Worm (Caenorhabditis elegans) whole organism, young adult: ENCODE results near the gene F56F11.2.

Experiments
- B0019.2 ChIP-seq: fragments of 200-800 bp; sonication (Bioruptor generic); conservative IDR thresholded peaks from 2 replicates; pipeline ENCODE4 v1.3.6; 2022; ENCODE audit warnings: missing genetic modification reagents, missing genetic modification characterization, missing compliant biosample characterization
- C06A6.2 ChIP-seq: fragments of 200-800 bp; sonication (Bioruptor generic); conservative IDR thresholded peaks from 2 replicates; pipeline ENCODE4 v1.3.6; 2022; ENCODE audit warnings: missing genetic modification characterization, missing compliant biosample characterization
- D2030.7 ChIP-seq: fragments of 200-800 bp; sonication (Bioruptor generic); IDR thresholded peaks from 2 replicates; pipeline ENCODE4 v1.3.6; 2022; ENCODE audit warnings: missing genetic modification reagents, missing genetic modification characterization, missing compliant biosample characterization
- F10E7.11 ChIP-seq: sonication (generic microtip); optimal IDR thresholded peaks from 2 replicates; lab custom pipeline; 2017; ENCODE audit warnings: mild to moderate bottlenecking, missing genetic modification characterization, moderate library complexity, missing compliant biosample characterization
- T07F8.4 ChIP-seq: sonication (generic microtip); optimal IDR thresholded peaks from 2 replicates; lab custom pipeline; 2016; ENCODE audit warnings: mild to moderate bottlenecking, missing genetic modification characterization, moderate library complexity, missing compliant biosample characterization
- Y79H2A.3 ChIP-seq: fragments of 200-800 bp; sonication (Bioruptor generic); conservative IDR thresholded peaks from 2 replicates; pipeline ENCODE4 v1.3.6; 2022; ENCODE audit warnings: missing genetic modification reagents, missing genetic modification characterization, missing compliant biosample characterization
- ZK185.1 ChIP-seq: sonication (generic microtip); optimal IDR thresholded peaks from 2 replicates; lab custom pipeline; 2016; ENCODE audit warnings: mild to moderate bottlenecking, missing genetic modification characterization, missing compliant biosample characterization; ENCODE audit not compliant: poor library complexity, severe bottlenecking
- akir-1 ChIP-seq: fragments of 200-800 bp; sonication (Bioruptor generic); optimal IDR thresholded peaks from 2 replicates; lab custom pipeline; 2018; ENCODE audit warnings: mild to moderate bottlenecking, missing genetic modification characterization, moderate library complexity, missing compliant biosample characterization
- athp-1 ChIP-seq: sonication (generic microtip); optimal IDR thresholded peaks from 2 replicates; lab custom pipeline; 2017; ENCODE audit warnings: mild to moderate bottlenecking, missing genetic modification characterization, missing compliant biosample characterization
- attf-3 ChIP-seq: fragments of 200-800 bp; sonication (Bioruptor generic); conservative IDR thresholded peaks from 2 replicates; pipeline ENCODE4 v1.3.6; 2022; ENCODE audit warnings: missing genetic modification reagents, missing genetic modification characterization, missing compliant biosample characterization
- attf-6 ChIP-seq: fragments of 200-800 bp; sonication (Bioruptor generic); IDR thresholded peaks from 2 replicates; pipeline ENCODE4 v1.3.6; 2022; ENCODE audit warnings: missing genetic modification reagents, missing genetic modification characterization, missing compliant biosample characterization
- bed-2 ChIP-seq: fragments of 200-800 bp; sonication (Bioruptor generic); IDR thresholded peaks from 2 replicates; pipeline ENCODE4 v1.3.6; 2022; ENCODE audit warnings: missing genetic modification reagents, missing genetic modification characterization, missing compliant biosample characterization
- ccch-3 ChIP-seq: fragments of 200-800 bp; sonication (Bioruptor generic); optimal IDR thresholded peaks from 2 replicates; lab custom pipeline; 2018; ENCODE audit warnings: mild to moderate bottlenecking, missing genetic modification characterization, missing compliant biosample characterization
- ceh-27 ChIP-seq: fragments of 200-800 bp; sonication (Bioruptor generic); optimal IDR thresholded peaks from 2 replicates; lab custom pipeline; 2018; ENCODE audit warnings: mild to moderate bottlenecking, missing genetic modification characterization, moderate library complexity, missing compliant biosample characterization
- chd-7 ChIP-seq: sonication (generic microtip); optimal IDR thresholded peaks from 2 replicates; lab custom pipeline; 2016; ENCODE audit warnings: mild to moderate bottlenecking, missing genetic modification characterization, moderate library complexity, missing compliant biosample characterization
- efl-1 ChIP-seq: fragments of 150-350 bp; optimal IDR thresholded peaks from 2 replicates; lab custom pipeline; 2014; ENCODE audit warnings: missing biosample characterization, missing genetic modification reagents, missing genetic modification characterization
- hrde-1 ChIP-seq: sonication (generic microtip); optimal IDR thresholded peaks from 2 replicates; lab custom pipeline; 2016; ENCODE audit warnings: missing genetic modification characterization, mild to moderate bottlenecking, missing compliant biosample characterization, moderate library complexity, missing genotype, missing genetic modification reagents, borderline replicate concordance
- lag-1 ChIP-seq: fragments of 200-800 bp; sonication (Bioruptor generic); IDR thresholded peaks from 2 replicates; pipeline ENCODE4 v1.3.6; 2022; ENCODE audit warnings: missing genetic modification reagents, missing genetic modification characterization, missing compliant biosample characterization
- let-526 ChIP-seq: fragments of 200-800 bp; sonication (Bioruptor generic); IDR thresholded peaks from 2 replicates; pipeline ENCODE4 v1.3.6; 2022; ENCODE audit warnings: missing genetic modification reagents, missing genetic modification characterization, missing compliant biosample characterization
- let-607 ChIP-seq, 2 experiments: fragments of 200-800 bp in 1 of 2; sonication (Bioruptor generic) in 1 of 2; sonication (generic microtip) in 1 of 2; optimal IDR thresholded peaks; 2 replicates each; lab custom pipeline; 2016 to 2018; ENCODE audit warnings: mild to moderate bottlenecking in 2 of 2, missing compliant biosample characterization in 2 of 2, missing genetic modification characterization in 2 of 2, moderate library complexity in 2 of 2, missing genotype in 1 of 2
- lin-54 ChIP-seq: fragments of 200-800 bp; sonication (Bioruptor generic); optimal IDR thresholded peaks from 2 replicates; lab custom pipeline; 2018; ENCODE audit warnings: mild to moderate bottlenecking, missing genetic modification characterization, missing compliant biosample characterization
- lsy-27 ChIP-seq: sonication (generic microtip); optimal IDR thresholded peaks from 2 replicates; lab custom pipeline; 2017; ENCODE audit warnings: missing genetic modification characterization, mild to moderate bottlenecking, missing compliant biosample characterization, antibody characterized with exemption, missing genotype, borderline replicate concordance; ENCODE audit not compliant: insufficient read depth
- madf-8 ChIP-seq: fragments of 200-800 bp; sonication (Bioruptor generic); conservative IDR thresholded peaks from 2 replicates; pipeline ENCODE4 v1.3.6; 2022; ENCODE audit warnings: missing genetic modification reagents, missing genetic modification characterization, missing compliant biosample characterization
- mcd-1 ChIP-seq: fragments of 200-800 bp; sonication (Bioruptor generic); IDR thresholded peaks from 2 replicates; pipeline ENCODE4 v1.3.6; 2022; ENCODE audit warnings: missing genetic modification reagents, missing genetic modification characterization, missing compliant biosample characterization
- mel-28 ChIP-seq: sonication (generic microtip); optimal IDR thresholded peaks from 2 replicates; lab custom pipeline; 2016; ENCODE audit warnings: borderline replicate concordance, mild to moderate bottlenecking, missing genetic modification characterization, missing compliant biosample characterization
- mes-4 ChIP-seq: sonication (generic microtip); optimal IDR thresholded peaks from 2 replicates; lab custom pipeline; 2016; ENCODE audit warnings: missing genotype, missing genetic modification characterization, missing compliant biosample characterization
- nfya-1 ChIP-seq: sonication (generic microtip); optimal IDR thresholded peaks from 2 replicates; lab custom pipeline; 2017; ENCODE audit warnings: antibody characterized with exemption, missing compliant biosample characterization, missing genetic modification characterization, borderline replicate concordance; ENCODE audit not compliant: insufficient read depth
- nfyb-1 ChIP-seq: fragments of 200-800 bp; sonication (Bioruptor generic); IDR thresholded peaks from 2 replicates; pipeline ENCODE4 v1.3.6; 2022; ENCODE audit warnings: missing genetic modification reagents, missing genetic modification characterization, missing compliant biosample characterization
- nhr-80 ChIP-seq: sonication (generic microtip); optimal IDR thresholded peaks from 2 replicates; lab custom pipeline; 2016; ENCODE audit warnings: missing genetic modification characterization, missing compliant biosample characterization
- pbrm-1 ChIP-seq: fragments of 200-800 bp; sonication (Bioruptor generic); IDR thresholded peaks from 2 replicates; pipeline ENCODE4 v1.3.6; 2022; ENCODE audit warnings: missing genetic modification reagents, missing genetic modification characterization, missing compliant biosample characterization
- rec-8 ChIP-seq, 2 experiments: sonication (generic microtip); optimal IDR thresholded peaks; 2 replicates each; lab custom pipeline; 2016; ENCODE audit warnings: mild to moderate bottlenecking in 2 of 2, missing genetic modification characterization in 2 of 2, missing genetic modification reagents in 2 of 2, missing genotype in 2 of 2, missing biosample characterization in 1 of 2, missing compliant biosample characterization in 1 of 2, moderate library complexity in 1 of 2
- rpc-1 ChIP-seq, 2 experiments: fragments of 150-350 bp in 1 of 2; sonication (generic microtip) in 1 of 2; optimal IDR thresholded peaks; 2 replicates each; lab custom pipeline; 2014 to 2018; ENCODE audit warnings: missing biosample characterization in 1 of 2, missing genetic modification characterization in 1 of 2, missing genetic modification reagents in 1 of 2, missing genotype in 1 of 2
- snpc-1.3 ChIP-seq: sonication (generic microtip); optimal IDR thresholded peaks from 2 replicates; lab custom pipeline; 2017; ENCODE audit warnings: missing genetic modification characterization, mild to moderate bottlenecking, missing compliant biosample characterization, antibody characterized with exemption, moderate library complexity, missing genotype, missing genetic modification reagents; ENCODE audit not compliant: insufficient read depth
- sptf-2 ChIP-seq: fragments of 200-800 bp; sonication (Bioruptor generic); optimal IDR thresholded peaks from 2 replicates; lab custom pipeline; 2018; ENCODE audit warnings: mild to moderate bottlenecking, missing genetic modification characterization, missing compliant biosample characterization
- tbp1 ChIP-seq: fragments of 200-800 bp; sonication (Bioruptor generic); optimal IDR thresholded peaks from 2 replicates; lab custom pipeline; 2018; ENCODE audit warnings: mild to moderate bottlenecking, missing genetic modification characterization, missing compliant biosample characterization
- zim-3 ChIP-seq: sonication (generic microtip); optimal IDR thresholded peaks from 2 replicates; lab custom pipeline; 2017; ENCODE audit warnings: mild to moderate bottlenecking, missing genetic modification characterization, moderate library complexity, missing compliant biosample characterization
- ztf-22 ChIP-seq: fragments of 200-800 bp; sonication (Bioruptor generic); optimal IDR thresholded peaks from 2 replicates; lab custom pipeline; 2018; ENCODE audit warnings: mild to moderate bottlenecking, missing genetic modification characterization, moderate library complexity, missing compliant biosample characterization

Gene F56F11.2

DNA sequence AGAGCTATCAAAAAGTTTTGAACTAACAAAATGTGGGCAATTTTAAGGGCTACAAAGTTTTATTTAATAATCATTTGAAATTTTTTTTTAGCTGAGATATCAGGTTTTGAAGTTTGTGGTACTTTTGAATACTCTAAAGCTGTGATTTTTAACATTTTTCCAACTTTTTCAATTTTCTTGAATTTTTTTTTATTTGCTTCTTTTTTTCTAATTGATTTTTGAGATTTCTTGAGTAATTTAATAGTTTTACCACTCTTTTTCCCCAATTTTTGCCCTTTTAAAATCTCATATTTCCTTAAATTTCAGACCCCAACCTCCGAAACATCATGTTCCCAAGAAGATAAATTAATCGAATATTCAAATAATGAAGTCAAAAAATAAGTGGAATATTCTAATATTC, 28.5 kb downstream of the F56F11.2 start, which contains the start of gene cdh-1:
Gene cdh-1 (plus strand): TSS at position 301 of the 400 bp plus-strand sequence.
- no peak for TF ChIP-seq attf-3 (GFP tag; lab: Robert Waterston, UW)
- TF ChIP-seq B0019.2 (GFP tag; lab: Robert Waterston, UW): no peak
- TF ChIP-seq attf-6 (GFP tag; lab: Robert Waterston, UW): no peak
- TF ChIP-seq let-607 (tag; optimal IDR thresholded peaks at IDR 0.05; lab: Kevin White, UChicago): no peak
- TF ChIP-seq lin-54 (GFP tag; lab: Kevin White, UChicago): no peak
- no peak for TF ChIP-seq snpc-1.3 (tag; lab: Kevin White, UChicago)
- no peak for TF ChIP-seq let-526 (GFP tag; lab: Robert Waterston, UW)
- TF ChIP-seq zim-3: no peak
- TF ChIP-seq pbrm-1 (GFP tag; lab: Robert Waterston, UW): no peak
- TF ChIP-seq tbp1 (GFP tag; lab: Kevin White, UChicago): no peak
- TF ChIP-seq akir-1 (GFP tag; lab: Kevin White, UChicago): no peak
- TF ChIP-seq mcd-1 (GFP tag; lab: Robert Waterston, UW): no peak
- TF ChIP-seq, all 124 proteins: peak for 0

DNA sequence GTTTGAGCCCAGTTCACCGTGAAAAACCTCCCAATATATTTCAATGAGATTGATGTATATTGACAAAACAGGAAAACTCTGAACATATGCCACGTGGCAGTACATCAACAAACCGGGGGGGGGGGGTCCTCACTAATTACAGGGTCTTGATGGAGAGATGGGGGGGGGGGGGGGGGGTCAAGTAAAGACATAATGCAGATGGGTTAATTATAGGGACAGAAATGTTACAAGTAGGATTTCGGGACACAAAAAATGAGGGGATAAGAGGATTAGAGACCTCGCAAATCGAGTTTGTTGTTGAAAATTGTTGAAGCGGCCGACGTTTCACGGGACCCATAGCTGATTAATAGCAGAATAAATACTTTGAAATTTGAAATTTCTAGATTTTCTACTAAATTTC, 30.8 kb downstream of the F56F11.2 start:
- TF ChIP-seq mel-28: no peak
- TF ChIP-seq ZK185.1: no peak

DNA sequence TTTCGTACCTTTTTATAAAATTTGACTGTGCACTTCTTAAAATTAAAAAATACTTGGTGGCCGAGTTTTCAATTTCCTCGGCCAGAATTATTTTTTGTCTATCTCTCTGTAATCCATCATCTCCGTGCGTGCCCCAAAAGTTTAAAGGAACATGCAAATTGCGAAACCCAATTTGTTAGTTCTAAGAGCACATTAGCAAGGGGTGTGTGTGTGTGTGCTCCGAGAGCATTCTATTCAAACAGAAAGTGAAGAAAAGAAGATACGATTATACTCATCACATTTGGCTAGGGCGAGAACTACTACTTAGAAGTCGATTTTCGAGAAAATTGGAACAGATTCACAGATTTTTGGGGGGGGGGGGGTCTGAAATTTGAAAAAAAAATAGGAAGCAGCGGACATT, 31.9 kb downstream of the F56F11.2 start:
- TF ChIP-seq athp-1 (tag; lab: Kevin White, UChicago) (no peak), F10E7.11 (no peak), nhr-80 (tag; lab: Kevin White, UChicago) (no peak), ceh-27 (no peak), chd-7 (tag; lab: Kevin White, UChicago) (no peak), sptf-2 (GFP tag; lab: Kevin White, UChicago) (no peak), mes-4 (no peak)

DNA sequence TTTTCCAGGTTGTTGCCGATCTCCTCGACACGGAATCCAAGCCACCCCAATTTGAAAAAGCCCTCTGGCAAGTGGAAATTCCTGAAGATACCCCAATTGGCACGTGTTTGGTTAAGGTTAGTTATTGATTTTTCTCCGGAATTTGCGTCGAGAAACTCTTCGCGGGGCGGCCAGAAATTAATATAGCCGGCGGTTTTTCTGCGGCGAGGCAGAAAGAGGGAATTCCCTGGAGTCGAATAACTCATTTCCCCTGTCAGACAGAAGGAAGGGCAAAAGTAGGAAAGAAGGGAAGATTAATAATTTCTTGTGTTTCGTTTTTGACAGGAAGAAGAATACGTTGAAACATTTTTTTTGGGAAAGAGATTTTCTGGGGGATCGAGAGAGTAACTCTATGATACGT, 36.6 kb downstream of the F56F11.2 start:
- TF ChIP-seq efl-1 (GFP tag; lab: Kevin White, UChicago): no peak
- no peak for TF ChIP-seq nfya-1 (tag; lab: Kevin White, UChicago)
- TF ChIP-seq lag-1 (GFP tag; lab: Robert Waterston, UW): no peak
- no peak for TF ChIP-seq rpc-1 (optimal IDR thresholded peaks at IDR 0.05; lab: Kevin White, UChicago)
- no peak for TF ChIP-seq rpc-1 (tag; optimal IDR thresholded peaks at IDR 0.05; lab: Kevin White, UChicago)
- TF ChIP-seq Y79H2A.3 (GFP tag; lab: Robert Waterston, UW): no peak
- no peak for TF ChIP-seq nfyb-1
- no peak for TF ChIP-seq lsy-27 (tag; lab: Kevin White, UChicago)
- no peak for TF ChIP-seq rec-8 (tag; optimal IDR thresholded peaks at IDR 0.05; lab: Kevin White, UChicago)
- TF ChIP-seq ccch-3 (GFP tag; lab: Kevin White, UChicago): no peak
- TF ChIP-seq bed-2 (GFP tag; lab: Robert Waterston, UW): no peak
- no peak for TF ChIP-seq ztf-22 (GFP tag; lab: Kevin White, UChicago)
- no peak for TF ChIP-seq hrde-1 (tag; lab: Kevin White, UChicago)
- TF ChIP-seq C06A6.2 (GFP tag; lab: Robert Waterston, UW): no peak
- no peak for TF ChIP-seq D2030.7 (GFP tag; lab: Robert Waterston, UW)
- TF ChIP-seq T07F8.4 (tag; lab: Kevin White, UChicago): no peak
- TF ChIP-seq madf-8 (GFP tag; lab: Robert Waterston, UW): no peak
